Fruit fly (Drosophila melanogaster): Measurements from ENCODE around the gene Traf6.

DNA sequence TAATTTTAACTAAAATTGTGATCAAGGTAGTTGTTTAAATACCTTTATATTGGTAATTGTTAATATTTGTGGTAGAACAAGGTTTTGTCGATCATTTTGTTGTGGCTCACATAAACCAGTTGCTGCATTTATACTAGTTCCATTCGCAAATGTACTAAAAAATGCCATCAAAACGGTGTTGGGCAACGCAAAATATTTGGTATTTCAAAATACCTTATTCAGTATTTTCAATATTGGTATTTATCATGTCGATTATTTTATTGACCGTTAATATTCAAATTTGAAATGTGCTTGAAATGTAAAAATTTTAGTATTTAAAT lies 19.8 kb upstream of the Traf6 start, which contains the start of gene slpr:
- no peak for TF ChIP-seq h (optimal IDR thresholded peaks at IDR 0.05)
- TF ChIP-seq Sin3A (optimal IDR thresholded peaks at IDR 0.05): no peak
- TF ChIP-seq Myc (optimal IDR thresholded peaks at IDR 0.05): no peak
- no peak for TF ChIP-seq psq (optimal IDR thresholded peaks at IDR 0.05)
